Worm (Caenorhabditis elegans) whole organism, L3 larva: ENCODE data around the gene spp-13.

ENCODE experiments used
- R02D3.7 ChIP-seq: fragments of 150-350 bp; optimal IDR thresholded peaks from 2 replicates; lab custom pipeline; 2014; ENCODE audit warnings: missing biosample characterization, missing genetic modification characterization
- ZK546.5 ChIP-seq: sonication (generic microtip); optimal IDR thresholded peaks from 2 replicates; lab custom pipeline; 2017; ENCODE audit warnings: missing biosample characterization, missing genetic modification characterization
- ama-1 ChIP-seq: fragments of 150-350 bp; optimal IDR thresholded peaks from 2 replicates; lab custom pipeline; 2018
- ceh-16 ChIP-seq: sonication (generic microtip); optimal IDR thresholded peaks from 2 replicates; lab custom pipeline; 2017; ENCODE audit warnings: missing biosample characterization, missing genetic modification characterization
- ceh-82 ChIP-seq: fragments of 150-350 bp; optimal IDR thresholded peaks from 2 replicates; lab custom pipeline; 2014; ENCODE audit warnings: missing biosample characterization, missing genetic modification characterization
- daf-12 ChIP-seq: fragments of 150-350 bp; optimal IDR thresholded peaks from 2 replicates; lab custom pipeline; 2014; ENCODE audit warnings: missing biosample characterization, missing genetic modification reagents, missing genetic modification characterization
- egl-27 ChIP-seq: sonication (generic microtip); optimal IDR thresholded peaks from 4 replicates; lab custom pipeline; 2017; ENCODE audit warnings: missing biosample characterization, missing genetic modification reagents, missing genetic modification characterization
- egl-5 ChIP-seq: fragments of 150-350 bp; optimal IDR thresholded peaks from 2 replicates; lab custom pipeline; 2017; ENCODE audit warnings: missing biosample characterization, missing genetic modification reagents, missing genetic modification characterization, inconsistent platforms
- elt-1 ChIP-seq: fragments of 150-350 bp; optimal IDR thresholded peaks from 2 replicates; lab custom pipeline; 2014; ENCODE audit warnings: missing biosample characterization, missing genetic modification characterization
- elt-2 ChIP-seq: sonication (generic microtip); optimal IDR thresholded peaks from 2 replicates; lab custom pipeline; 2016; ENCODE audit warnings: missing genetic modification reagents, mild to moderate bottlenecking, missing genetic modification characterization, missing compliant biosample characterization
- elt-3 ChIP-seq, 3 experiments: fragments of 150-350 bp in 1 of 3; sonication (generic microtip) in 2 of 3; optimal IDR thresholded peaks; 2 replicates in 2 of 3; 4 replicates in 1 of 3; lab custom pipeline; 2014 to 2017; ENCODE audit warnings: missing biosample characterization in 3 of 3, missing genetic modification characterization in 3 of 3
- eor-1 ChIP-seq, 2 experiments: fragments of 150-350 bp; optimal IDR thresholded peaks; 2 replicates each; lab custom pipeline; 2014 to 2018; ENCODE audit warnings: missing biosample characterization in 2 of 2, missing genetic modification characterization in 2 of 2
- fkh-10 ChIP-seq: sonication (generic microtip); optimal IDR thresholded peaks from 2 replicates; lab custom pipeline; 2017; ENCODE audit warnings: missing biosample characterization, missing genetic modification reagents, missing genetic modification characterization
- fos-1 ChIP-seq: fragments of 150-350 bp; optimal IDR thresholded peaks from 2 replicates; lab custom pipeline; 2014; ENCODE audit warnings: missing biosample characterization, missing genetic modification characterization
- hmg-11 ChIP-seq: sonication (generic microtip); optimal IDR thresholded peaks from 2 replicates; lab custom pipeline; 2016; ENCODE audit warnings: missing genetic modification characterization, missing compliant biosample characterization
- jun-1 ChIP-seq: fragments of 150-350 bp; optimal IDR thresholded peaks from 2 replicates; lab custom pipeline; 2014; ENCODE audit warnings: missing biosample characterization, missing genetic modification reagents, missing genetic modification characterization
- lin-15B ChIP-seq: fragments of 150-350 bp; optimal IDR thresholded peaks from 2 replicates; lab custom pipeline; 2014; ENCODE audit warnings: missing biosample characterization, missing genetic modification characterization
- lin-39 ChIP-seq: fragments of 150-350 bp; optimal IDR thresholded peaks from 2 replicates; lab custom pipeline; 2018; ENCODE audit warnings: missing biosample characterization, missing genetic modification reagents, missing genetic modification characterization
- lsy-12 ChIP-seq: sonication (generic microtip); optimal IDR thresholded peaks from 2 replicates; lab custom pipeline; 2016; ENCODE audit warnings: mild to moderate bottlenecking, missing genetic modification characterization, missing compliant biosample characterization
- mdl-1 ChIP-seq: fragments of 150-350 bp; optimal IDR thresholded peaks from 2 replicates; lab custom pipeline; 2014; ENCODE audit warnings: missing biosample characterization, missing genetic modification characterization
- mml-1 ChIP-seq: fragments of 150-350 bp; sonication (generic microtip); optimal IDR thresholded peaks from 3 replicates; lab custom pipeline; 2014; ENCODE audit warnings: missing biosample characterization, missing genetic modification characterization
- nfya-1 ChIP-seq: sonication (generic microtip); optimal IDR thresholded peaks from 2 replicates; lab custom pipeline; 2017; ENCODE audit warnings: missing genetic modification characterization, mild to moderate bottlenecking, missing compliant biosample characterization, antibody characterized with exemption, moderate library complexity; ENCODE audit not compliant: insufficient read depth
- nhr-11 ChIP-seq: fragments of 150-350 bp; optimal IDR thresholded peaks from 2 replicates; lab custom pipeline; 2014; ENCODE audit warnings: missing biosample characterization, missing genetic modification characterization
- nhr-12 ChIP-seq: fragments of 150-350 bp; optimal IDR thresholded peaks from 2 replicates; lab custom pipeline; 2014; ENCODE audit warnings: missing biosample characterization, missing genetic modification characterization
- nhr-23 ChIP-seq: fragments of 150-350 bp; optimal IDR thresholded peaks from 2 replicates; lab custom pipeline; 2014; ENCODE audit warnings: missing biosample characterization, missing genetic modification reagents, missing genetic modification characterization
- nhr-237 ChIP-seq: fragments of 150-350 bp; optimal IDR thresholded peaks from 2 replicates; lab custom pipeline; 2014; ENCODE audit warnings: missing biosample characterization, missing genetic modification characterization
- nhr-25 ChIP-seq: sonication (generic microtip); optimal IDR thresholded peaks from 2 replicates; lab custom pipeline; 2017; ENCODE audit warnings: missing biosample characterization, missing genetic modification characterization
- nhr-43 ChIP-seq: sonication (generic microtip); optimal IDR thresholded peaks from 2 replicates; lab custom pipeline; 2016; ENCODE audit warnings: mild to moderate bottlenecking, missing genetic modification characterization, missing compliant biosample characterization; ENCODE audit not compliant: poor library complexity, severe bottlenecking
- nhr-67 ChIP-seq: fragments of 150-350 bp; optimal IDR thresholded peaks from 2 replicates; lab custom pipeline; 2014; ENCODE audit warnings: missing biosample characterization, missing genetic modification characterization
- nhr-77 ChIP-seq: fragments of 150-350 bp; optimal IDR thresholded peaks from 2 replicates; lab custom pipeline; 2014; ENCODE audit warnings: missing biosample characterization, missing genetic modification characterization
- pha-4 ChIP-seq: fragments of 150-350 bp; optimal IDR thresholded peaks from 2 replicates; lab custom pipeline; 2014; ENCODE audit warnings: missing biosample characterization, missing genetic modification reagents, missing genetic modification characterization
- pqm-1 ChIP-seq: fragments of 150-350 bp; optimal IDR thresholded peaks from 2 replicates; lab custom pipeline; 2017; ENCODE audit warnings: missing biosample characterization, missing genetic modification characterization, inconsistent platforms
- skn-1 ChIP-seq: fragments of 150-350 bp; optimal IDR thresholded peaks from 2 replicates; lab custom pipeline; 2014; ENCODE audit warnings: missing biosample characterization, missing genetic modification characterization
- tbx-2 ChIP-seq: sonication (generic microtip); optimal IDR thresholded peaks from 2 replicates; lab custom pipeline; 2016; ENCODE audit warnings: mild to moderate bottlenecking, missing genetic modification characterization, missing compliant biosample characterization
- unc-39 ChIP-seq: sonication (generic microtip); optimal IDR thresholded peaks from 4 replicates; lab custom pipeline; 2017; ENCODE audit warnings: missing biosample characterization, missing genetic modification characterization
- unc-62 ChIP-seq: fragments of 150-350 bp; sonication (generic microtip); optimal IDR thresholded peaks from 4 replicates; lab custom pipeline; 2014; ENCODE audit warnings: missing biosample characterization, missing genetic modification reagents, missing genetic modification characterization
- zag-1 ChIP-seq: fragments of 150-350 bp; optimal IDR thresholded peaks from 2 replicates; lab custom pipeline; 2014; ENCODE audit warnings: missing biosample characterization, missing genetic modification characterization
- ztf-11 ChIP-seq: fragments of 150-350 bp; optimal IDR thresholded peaks from 2 replicates; lab custom pipeline; 2014; ENCODE audit warnings: missing biosample characterization, missing genetic modification characterization
- ztf-4 ChIP-seq: fragments of 150-350 bp; optimal IDR thresholded peaks from 2 replicates; lab custom pipeline; 2014; ENCODE audit warnings: missing biosample characterization, missing genetic modification characterization

The spp-13 gene

DNA sequence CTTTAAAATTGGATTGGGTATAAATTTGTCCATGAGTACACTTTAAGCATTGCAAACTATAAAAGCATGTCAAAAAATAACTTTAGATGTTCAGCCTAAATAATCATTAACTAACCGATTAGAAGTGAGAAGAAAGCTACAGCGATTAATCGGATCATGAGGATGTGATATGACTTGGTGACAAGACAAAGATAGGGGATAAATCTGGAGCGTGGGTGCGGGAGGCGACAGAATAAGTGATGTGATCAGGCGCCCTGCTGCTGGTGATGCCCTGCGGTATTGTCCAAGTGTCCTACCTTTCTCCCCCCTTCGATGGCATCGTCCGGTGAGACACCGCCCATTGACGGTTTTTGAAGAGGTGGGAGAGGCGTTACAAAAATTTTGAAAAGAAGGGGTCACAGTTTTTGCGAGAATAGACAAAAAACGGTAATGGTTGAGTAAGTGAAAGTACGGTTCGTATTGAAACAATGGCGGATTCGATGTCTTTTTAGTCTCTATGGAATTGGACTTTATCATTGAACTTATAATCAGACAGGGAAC lies 33.6 kb downstream of the spp-13 start, which contains the start of gene F41D9.2:
Gene F41D9.2 (minus strand): TSS at position 304 of the 540 bp plus-strand sequence.
- TF ChIP-seq nhr-23 (tag; lab: Kevin White, UChicago) = peak; percentile 7
- TF ChIP-seq nhr-25 (tag; lab: Kevin White, UChicago) = peak; percentile 24
- TF ChIP-seq nhr-11 (tag; lab: Kevin White, UChicago) = no peak

DNA sequence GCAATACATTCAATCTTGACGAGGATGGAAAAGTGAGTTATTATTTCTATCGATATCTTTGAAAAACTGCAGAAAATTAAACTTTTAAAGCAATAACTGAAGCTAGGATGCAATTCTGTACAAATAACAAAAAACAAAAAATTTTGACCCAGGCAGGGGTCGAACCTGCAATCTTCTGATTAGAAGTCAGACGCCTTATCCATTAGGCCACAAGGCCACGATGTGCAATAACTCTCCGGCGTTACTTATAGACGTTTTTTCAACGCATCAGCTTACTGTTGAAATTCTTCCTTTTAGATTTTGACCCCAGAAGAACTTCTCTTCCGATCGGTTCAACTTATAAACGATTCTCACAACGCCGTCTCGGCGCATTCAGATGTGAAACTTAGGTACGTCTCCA lies 36.7 kb downstream of the spp-13 start:
- TF ChIP-seq unc-62 (GFP tag; lab: Kevin White, UChicago) (no peak), ZK546.5 (tag; lab: Kevin White, UChicago) (no peak), eor-1 (tag; optimal IDR thresholded peaks at IDR 0.05; lab: Kevin White, UChicago) (no peak), lsy-12 (tag; lab: Kevin White, UChicago) (peak; percentile 42), nhr-12 (tag; lab: Kevin White, UChicago) (no peak), nhr-11 (tag; lab: Kevin White, UChicago) (no peak), elt-2 (peak; percentile 22), lin-39 (tag; lab: Kevin White, UChicago) (peak; percentile 1), jun-1 (tag; lab: Kevin White, UChicago) (no peak)

DNA sequence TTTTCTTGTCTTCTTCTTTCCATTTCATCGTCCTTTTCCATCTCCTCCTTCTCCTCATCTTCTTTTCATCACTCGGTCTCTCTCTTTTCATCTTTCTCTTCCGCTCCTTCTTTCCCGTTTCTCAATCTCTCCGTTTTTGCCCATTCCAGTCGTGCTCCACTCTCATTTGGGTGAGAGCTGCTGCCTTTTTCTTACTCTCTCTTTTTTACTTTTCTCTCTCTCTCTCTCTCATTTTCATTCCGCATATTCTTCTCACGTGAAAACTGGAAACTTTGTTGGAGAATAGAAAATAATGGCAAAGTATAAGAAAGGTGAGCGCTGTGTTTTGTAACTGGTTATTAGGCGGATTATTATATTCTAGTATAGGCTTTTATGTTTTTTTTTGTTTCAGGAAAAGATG lies 40.0 kb downstream of the spp-13 start, which contains the start of gene tbc-18:
Gene tbc-18 (plus strand): TSS at position 246 of the 400 bp plus-strand sequence.
- TF ChIP-seq hmg-11 (tag; lab: Kevin White, UChicago) (peak; percentile 4), lin-39 (tag; lab: Kevin White, UChicago) (peak; percentile 61), mdl-1 (tag; lab: Kevin White, UChicago) (no peak), nfya-1 (peak; percentile 82), nhr-25 (tag; lab: Kevin White, UChicago) (no peak), jun-1 (tag; lab: Kevin White, UChicago) (peak; percentile 0), nhr-237 (tag; lab: Kevin White, UChicago) (no peak), ztf-11 (tag; lab: Kevin White, UChicago) (no peak), egl-27 (tag; lab: Kevin White, UChicago) (no peak), nhr-43 (tag; lab: Kevin White, UChicago) (no peak), egl-5 (tag; lab: Kevin White, UChicago) (no peak), elt-3 (tag; optimal IDR thresholded peaks at IDR 0.05; lab: Kevin White, UChicago) (no peak), ama-1 (lab: Kevin White, UChicago) (no peak), skn-1 (tag; lab: Kevin White, UChicago) (peak; percentile 54), elt-1 (tag; lab: Kevin White, UChicago) (no peak), R02D3.7 (tag; lab: Kevin White, UChicago) (no peak), pqm-1 (tag; lab: Kevin White, UChicago) (peak; percentile 4), fkh-10 (peak; percentile 68), unc-39 (tag; lab: Kevin White, UChicago) (no peak), zag-1 (tag; lab: Kevin White, UChicago) (no peak), nhr-77 (tag; lab: Kevin White, UChicago) (no peak)
- TF ChIP-seq, all 47 proteins: peak for 7

DNA sequence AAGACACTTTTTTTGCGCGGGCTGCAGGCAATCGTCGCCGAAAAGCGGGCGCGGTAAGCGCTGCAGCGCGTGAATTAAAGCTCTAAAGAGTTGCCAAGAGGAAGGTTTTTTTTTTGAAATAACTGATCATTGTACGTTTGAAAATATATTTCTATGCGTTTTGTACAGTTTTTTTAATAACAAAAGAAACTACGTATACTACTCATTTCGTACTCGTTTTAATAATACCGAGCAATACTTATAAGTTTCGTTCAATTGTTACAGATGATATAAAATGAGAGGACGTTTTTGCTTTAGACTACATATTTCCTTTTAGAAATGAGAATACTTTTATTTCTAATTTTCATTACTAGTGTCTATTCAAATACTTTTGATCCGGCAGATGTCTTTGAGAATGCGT lies 46.4 kb downstream of the spp-13 start, which contains the start of gene nep-15:
Gene nep-15 (plus strand): TSS at position 301 of the 400 bp plus-strand sequence.
- no peak for TF ChIP-seq pha-4 (tag; lab: Kevin White, UChicago)
- TF ChIP-seq jun-1 (tag; lab: Kevin White, UChicago) = no peak
- TF ChIP-seq fkh-10 = no peak
- no peak for TF ChIP-seq eor-1 (tag; optimal IDR thresholded peaks at IDR 0.05; lab: Kevin White, UChicago)
- no peak for TF ChIP-seq zag-1 (tag; lab: Kevin White, UChicago)
- TF ChIP-seq unc-39 (tag; lab: Kevin White, UChicago) = no peak
- no peak for TF ChIP-seq ztf-11 (tag; lab: Kevin White, UChicago)
- no peak for TF ChIP-seq unc-62 (GFP tag; lab: Kevin White, UChicago)

DNA sequence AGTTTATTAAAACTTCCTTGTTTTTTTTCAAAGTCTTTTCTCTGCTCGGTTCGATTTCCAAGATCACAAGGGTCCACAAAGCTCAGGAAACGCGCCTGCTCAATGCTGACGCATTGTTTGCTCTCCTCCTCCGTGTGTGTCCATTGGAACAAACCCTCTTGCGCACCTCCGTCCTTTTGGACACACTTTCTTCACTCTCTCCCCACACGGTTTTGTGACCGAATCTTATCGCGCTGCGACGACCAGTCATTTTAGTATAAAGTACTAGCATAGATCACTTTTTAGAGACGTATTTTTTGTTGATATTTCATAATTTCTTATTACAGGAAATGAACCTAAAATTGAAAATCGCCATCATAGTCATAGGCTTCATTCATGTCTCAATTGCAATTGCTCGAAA lies 50.1 kb downstream of the spp-13 start:
- TF ChIP-seq mdl-1 (tag; lab: Kevin White, UChicago) (no peak), elt-3 (tag; optimal IDR thresholded peaks at IDR 0.05; lab: Kevin White, UChicago) (no peak), ceh-16 (no peak), egl-5 (tag; lab: Kevin White, UChicago) (no peak), nhr-67 (tag; lab: Kevin White, UChicago) (no peak), fkh-10 (no peak), elt-1 (tag; lab: Kevin White, UChicago) (no peak), fos-1 (tag; lab: Kevin White, UChicago) (no peak), nhr-25 (tag; lab: Kevin White, UChicago) (no peak), nfya-1 (peak; percentile 86), lsy-12 (tag; lab: Kevin White, UChicago) (peak; percentile 8), ztf-11 (tag; lab: Kevin White, UChicago) (no peak), ceh-82 (no peak), nhr-77 (tag; lab: Kevin White, UChicago) (no peak), jun-1 (tag; lab: Kevin White, UChicago) (peak; percentile 81), nhr-23 (tag; lab: Kevin White, UChicago) (no peak), pha-4 (tag; lab: Kevin White, UChicago) (peak; percentile 80), nhr-237 (tag; lab: Kevin White, UChicago) (no peak), ztf-4 (tag; lab: Kevin White, UChicago) (no peak), tbx-2 (peak; percentile 72), mml-1 (tag; lab: Kevin White, UChicago) (no peak), lin-39 (tag; lab: Kevin White, UChicago) (peak; percentile 63), unc-39 (tag; lab: Kevin White, UChicago) (no peak), eor-1 (tag; optimal IDR thresholded peaks at IDR 0.05; lab: Kevin White, UChicago) (no peak), daf-12 (tag; lab: Kevin White, UChicago) (no peak), nhr-12 (tag; lab: Kevin White, UChicago) (no peak), pqm-1 (tag; lab: Kevin White, UChicago) (peak; percentile 82), lin-15B (peak; percentile 64), hmg-11 (tag; lab: Kevin White, UChicago) (peak; percentile 56), unc-62 (GFP tag; lab: Kevin White, UChicago) (no peak)
